Fruit fly (Drosophila melanogaster) whole organism, embryonic: Measurements from ENCODE around the gene CG45218.

Experiments
- Abd-B ChIP-seq: fragments of 200-800 bp; sonication (Bioruptor generic); optimal IDR thresholded peaks from 2 replicates; lab custom pipeline; 2018; ENCODE audit warnings: missing biosample characterization, mild to moderate bottlenecking, missing genetic modification characterization, moderate library complexity
- Antp ChIP-seq: fragments of 200-800 bp; sonication (Bioruptor generic); optimal IDR thresholded peaks from 3 replicates; lab custom pipeline; 2016; ENCODE audit warnings: missing biosample characterization, missing genetic modification characterization
- B-H2 ChIP-seq: fragments of 200-800 bp; sonication (Bioruptor generic); optimal IDR thresholded peaks from 2 replicates; lab custom pipeline; 2018; ENCODE audit warnings: missing biosample characterization, mild to moderate bottlenecking, missing genetic modification characterization
- Bdp1 ChIP-seq: fragments of 200-800 bp; sonication (Bioruptor generic); optimal IDR thresholded peaks from 3 replicates; lab custom pipeline; 2016; ENCODE audit warnings: missing biosample characterization, missing genetic modification characterization
- CG1024 ChIP-seq: fragments of 200-800 bp; sonication (Bioruptor generic); IDR thresholded peaks from 2 replicates; pipeline ENCODE4 v1.3.6; 2022; ENCODE audit warnings: missing biosample characterization, missing genetic modification characterization
- CG10959 ChIP-seq: fragments of 200-800 bp; sonication (Bioruptor generic); IDR thresholded peaks from 2 replicates; pipeline ENCODE4 v1.3.6; 2022; ENCODE audit warnings: missing biosample characterization, missing genetic modification characterization
- CG11456 ChIP-seq: fragments of 200-800 bp; sonication (Bioruptor generic); IDR thresholded peaks from 3 replicates; pipeline ENCODE4 v1.3.6; 2022; ENCODE audit warnings: missing biosample characterization, missing genetic modification characterization
- CG1233 ChIP-seq: fragments of 200-800 bp; sonication (Bioruptor generic); optimal IDR thresholded peaks from 4 replicates; lab custom pipeline; 2018; ENCODE audit warnings: missing biosample characterization, mild to moderate bottlenecking, missing genetic modification characterization
- CG13624 ChIP-seq: fragments of 200-800 bp; sonication (Bioruptor generic); optimal IDR thresholded peaks from 2 replicates; lab custom pipeline; 2016; ENCODE audit warnings: missing biosample characterization, missing genetic modification characterization
- CG15073 ChIP-seq: fragments of 200-800 bp; sonication (Bioruptor generic); optimal IDR thresholded peaks from 2 replicates; lab custom pipeline; 2016; ENCODE audit warnings: missing biosample characterization, missing genetic modification characterization
- CG15601 ChIP-seq: fragments of 200-800 bp; sonication (Bioruptor generic); optimal IDR thresholded peaks from 3 replicates; lab custom pipeline; 2019; ENCODE audit warnings: missing biosample characterization, mild to moderate bottlenecking, missing genetic modification characterization, moderate library complexity
- CG17359 ChIP-seq: fragments of 200-800 bp; sonication (Bioruptor generic); optimal IDR thresholded peaks from 3 replicates; lab custom pipeline; 2018; ENCODE audit warnings: missing biosample characterization, mild to moderate bottlenecking, missing genetic modification characterization, moderate library complexity
- CG17568 ChIP-seq: fragments of 200-800 bp; sonication (Bioruptor generic); optimal IDR thresholded peaks from 2 replicates; lab custom pipeline; 2018; ENCODE audit warnings: missing biosample characterization, mild to moderate bottlenecking, missing genetic modification characterization, moderate library complexity
- CG1832 ChIP-seq: fragments of 200-800 bp; sonication (Bioruptor generic); optimal IDR thresholded peaks from 2 replicates; lab custom pipeline; 2017; ENCODE audit warnings: missing biosample characterization, mild to moderate bottlenecking, missing genetic modification characterization, inconsistent platforms
- CG2116 ChIP-seq: fragments of 200-800 bp; sonication (Bioruptor generic); optimal IDR thresholded peaks from 3 replicates; lab custom pipeline; 2018; ENCODE audit warnings: missing biosample characterization, mild to moderate bottlenecking, missing genetic modification characterization
- CG2712 ChIP-seq: fragments of 200-800 bp; optimal IDR thresholded peaks from 3 replicates; lab custom pipeline; 2019; ENCODE audit warnings: missing biosample characterization, mild to moderate bottlenecking, missing genetic modification characterization, moderate library complexity
- CG2875 ChIP-seq: fragments of 200-800 bp; sonication (Bioruptor generic); optimal IDR thresholded peaks from 2 replicates; lab custom pipeline; 2017; ENCODE audit warnings: missing biosample characterization, mild to moderate bottlenecking, missing genetic modification characterization, missing genetic modification reagents
- CG30431 ChIP-seq: fragments of 200-800 bp; sonication (Bioruptor generic); optimal IDR thresholded peaks from 2 replicates; lab custom pipeline; 2017; ENCODE audit warnings: missing biosample characterization, missing genetic modification characterization
- CG34224 ChIP-seq: fragments of 200-800 bp; sonication (Bioruptor generic); IDR thresholded peaks from 3 replicates; pipeline ENCODE4 v1.3.6; 2022; ENCODE audit warnings: missing biosample characterization, missing genetic modification characterization; ENCODE audit not compliant: partially characterized antibody
- CG34422 ChIP-seq: fragments of 200-800 bp; sonication (Bioruptor generic); IDR thresholded peaks from 3 replicates; pipeline ENCODE4 v1.3.6; 2022; ENCODE audit warnings: missing biosample characterization, missing genetic modification characterization
- CG5245 ChIP-seq: fragments of 200-800 bp; sonication (Bioruptor generic); optimal IDR thresholded peaks from 3 replicates; lab custom pipeline; 2016; ENCODE audit warnings: missing biosample characterization, missing genetic modification characterization
- CG6683 ChIP-seq: fragments of 200-800 bp; sonication (Bioruptor generic); optimal IDR thresholded peaks from 2 replicates; lab custom pipeline; 2017; ENCODE audit warnings: missing biosample characterization, mild to moderate bottlenecking, missing genetic modification characterization, missing genetic modification reagents
- CG7372 ChIP-seq: fragments of 200-800 bp; sonication (Bioruptor generic); IDR thresholded peaks from 2 replicates; pipeline ENCODE4 v1.3.6; 2022; ENCODE audit warnings: missing biosample characterization, missing genetic modification characterization
- E2f1 ChIP-seq: fragments of 200-800 bp; sonication (Bioruptor generic); IDR thresholded peaks from 2 replicates; pipeline ENCODE4 v1.3.6; 2022; ENCODE audit warnings: missing biosample characterization, missing genetic modification characterization
- HLH54F ChIP-seq: fragments of 200-800 bp; sonication (Bioruptor generic); optimal IDR thresholded peaks from 3 replicates; lab custom pipeline; 2016; ENCODE audit warnings: missing biosample characterization, missing genetic modification characterization
- Jarid2 ChIP-seq: fragments of 200-800 bp; sonication (Bioruptor generic); optimal IDR thresholded peaks from 3 replicates; lab custom pipeline; 2017; ENCODE audit warnings: mild to moderate bottlenecking, missing biosample characterization, missing genetic modification reagents, missing genetic modification characterization
- Nf-YC ChIP-seq: fragments of 200-800 bp; optimal IDR thresholded peaks from 3 replicates; lab custom pipeline; 2019; ENCODE audit warnings: missing biosample characterization, mild to moderate bottlenecking, missing genetic modification characterization, moderate library complexity
- Oaz ChIP-seq: fragments of 200-800 bp; sonication (Bioruptor generic); IDR thresholded peaks from 2 replicates; pipeline ENCODE4 v1.3.6; 2022; ENCODE audit warnings: missing biosample characterization, missing genetic modification characterization
- Opbp ChIP-seq: fragments of 200-800 bp; sonication (Bioruptor generic); IDR thresholded peaks from 3 replicates; pipeline ENCODE4 v1.3.6; 2022; ENCODE audit warnings: missing biosample characterization, missing genetic modification characterization; ENCODE audit not compliant: partially characterized antibody
- Optix ChIP-seq: fragments of 200-800 bp; sonication (Bioruptor generic); IDR thresholded peaks from 3 replicates; pipeline ENCODE4 v1.3.6; 2022; ENCODE audit warnings: missing biosample characterization, missing genetic modification characterization
- PHDP ChIP-seq: fragments of 200-800 bp; sonication (Bioruptor generic); optimal IDR thresholded peaks from 3 replicates; lab custom pipeline; 2018; ENCODE audit warnings: missing biosample characterization, mild to moderate bottlenecking, missing genetic modification characterization, moderate library complexity
- Stat92E ChIP-seq, 3 experiments: fragments of >200 bp in 2 of 3; fragments of 200-800 bp in 1 of 3; sonication (Bioruptor generic) in 1 of 3; optimal IDR thresholded peaks; 2 replicates each; lab custom pipeline; 2017 to 2019; ENCODE audit warnings: missing biosample characterization in 3 of 3, missing genetic modification characterization in 3 of 3, mild to moderate bottlenecking in 1 of 3, moderate library complexity in 1 of 3
- Usf ChIP-seq: fragments of 200-800 bp; sonication (Bioruptor generic); optimal IDR thresholded peaks from 2 replicates; lab custom pipeline; 2017; ENCODE audit warnings: missing genotype, missing biosample characterization, missing genetic modification characterization
- ab ChIP-seq: fragments of 200-800 bp; sonication (Bioruptor generic); optimal IDR thresholded peaks from 2 replicates; lab custom pipeline; 2016; ENCODE audit warnings: missing biosample characterization, missing genetic modification characterization
- cad ChIP-seq: fragments of >200 bp; optimal IDR thresholded peaks from 2 replicates; lab custom pipeline; 2017; ENCODE audit warnings: missing biosample characterization, missing genetic modification characterization
- ems ChIP-seq: fragments of 200-800 bp; sonication (Bioruptor generic); optimal IDR thresholded peaks from 3 replicates; lab custom pipeline; 2016; ENCODE audit warnings: missing biosample characterization, missing genetic modification characterization
- gcm2 ChIP-seq: fragments of 200-800 bp; sonication (Bioruptor generic); optimal IDR thresholded peaks from 2 replicates; lab custom pipeline; 2016; ENCODE audit warnings: missing biosample characterization, missing genetic modification characterization
- lbe ChIP-seq: fragments of 200-800 bp; sonication (Bioruptor generic); optimal IDR thresholded peaks from 2 replicates; lab custom pipeline; 2016; ENCODE audit warnings: missing biosample characterization, mild to moderate bottlenecking, missing genetic modification characterization
- lilli ChIP-seq: fragments of 200-800 bp; sonication (Bioruptor generic); optimal IDR thresholded peaks from 3 replicates; lab custom pipeline; 2016; ENCODE audit warnings: missing biosample characterization, missing genetic modification characterization
- lola ChIP-seq, 3 experiments: fragments of >200 bp in 2 of 3; fragments of 200-800 bp in 1 of 3; sonication (Bioruptor generic) in 1 of 3; optimal IDR thresholded peaks; 2 replicates each; lab custom pipeline; 2017 to 2019; ENCODE audit warnings: missing biosample characterization in 3 of 3, missing genetic modification characterization in 3 of 3, mild to moderate bottlenecking in 1 of 3, moderate library complexity in 1 of 3
- nau ChIP-seq: fragments of 200-800 bp; sonication (Bioruptor generic); optimal IDR thresholded peaks from 3 replicates; lab custom pipeline; 2017; ENCODE audit warnings: missing biosample characterization, mild to moderate bottlenecking, missing genetic modification characterization, missing genetic modification reagents
- onecut ChIP-seq: fragments of 200-800 bp; sonication (Bioruptor generic); IDR thresholded peaks from 2 replicates; pipeline ENCODE4 v1.3.6; 2022; ENCODE audit warnings: missing biosample characterization, missing genetic modification characterization
- phol ChIP-seq: fragments of 200-800 bp; sonication (Bioruptor generic); optimal IDR thresholded peaks from 3 replicates; lab custom pipeline; 2018; ENCODE audit warnings: missing biosample characterization, mild to moderate bottlenecking, missing genetic modification characterization, moderate library complexity
- pros ChIP-seq: fragments of 200-800 bp; sonication (Bioruptor generic); optimal IDR thresholded peaks from 3 replicates; lab custom pipeline; 2019; ENCODE audit warnings: missing biosample characterization, mild to moderate bottlenecking, missing genetic modification characterization, moderate library complexity
- sqz ChIP-seq: fragments of 200-800 bp; sonication (Bioruptor generic); optimal IDR thresholded peaks from 3 replicates; lab custom pipeline; 2018; ENCODE audit warnings: missing biosample characterization, mild to moderate bottlenecking, missing genetic modification characterization
- ssp ChIP-seq: fragments of 200-800 bp; sonication (Bioruptor generic); IDR thresholded peaks from 2 replicates; pipeline ENCODE4 v1.3.6; 2022; ENCODE audit warnings: missing biosample characterization, missing genetic modification characterization
- stc ChIP-seq: fragments of 200-800 bp; sonication (Bioruptor generic); IDR thresholded peaks from 2 replicates; pipeline ENCODE4 v1.3.6; 2022; ENCODE audit warnings: missing biosample characterization, missing genetic modification characterization
- tna ChIP-seq: fragments of 200-800 bp; sonication (Bioruptor generic); IDR thresholded peaks from 2 replicates; pipeline ENCODE4 v1.3.6; 2022; ENCODE audit warnings: missing biosample characterization, missing genetic modification characterization; ENCODE audit not compliant: partially characterized antibody
- trh ChIP-seq: fragments of 200-800 bp; sonication (Bioruptor generic); optimal IDR thresholded peaks from 2 replicates; lab custom pipeline; 2016; ENCODE audit warnings: missing biosample characterization, missing genetic modification characterization
- zf30C ChIP-seq: fragments of 200-800 bp; sonication (Bioruptor generic); optimal IDR thresholded peaks from 3 replicates; lab custom pipeline; 2018; ENCODE audit warnings: missing biosample characterization, mild to moderate bottlenecking, missing genetic modification characterization

The CG45218 gene

DNA sequence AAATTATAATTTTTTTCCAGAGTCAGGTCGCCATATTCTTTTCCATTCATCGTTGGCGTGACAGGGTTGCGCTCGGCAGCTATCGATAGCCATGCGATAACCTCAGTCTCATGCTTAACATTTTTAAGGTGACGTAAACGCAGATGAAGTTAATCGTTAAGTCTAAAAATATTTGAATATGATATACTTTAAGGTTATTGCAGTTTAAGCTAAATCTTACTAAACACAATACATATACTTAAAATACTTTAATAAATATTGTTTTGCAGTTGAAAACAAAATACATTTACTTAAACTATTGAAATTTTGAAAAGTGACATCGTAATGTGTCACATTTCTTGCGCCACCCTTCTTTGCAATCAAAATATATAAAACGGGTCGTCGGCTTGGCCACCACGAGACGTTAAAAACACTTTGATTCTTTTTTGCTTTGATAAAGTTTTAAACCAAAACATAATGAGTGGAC, 15.4 kb downstream of the CG45218 start, which contains the start of the genes Cp190 and CG4338 (continued):
- TF ChIP-seq Nf-YC (peak; percentile 94), Optix (GFP tag; lab: Robert Waterston, UW) (peak; percentile 69; the same call in 2 of the 3 replicates), lbe (GFP tag; lab: Kevin White, UChicago) (peak; percentile 95), phol (peak; percentile 100), stc (peak; percentile 96), Oaz (peak; percentile 90), Usf (GFP tag; lab: Kevin White, UChicago) (peak; percentile 95), E2f1 (GFP tag; lab: Robert Waterston, UW) (peak; percentile 96), Bdp1 (peak; percentile 87), Opbp (GFP tag; lab: Robert Waterston, UW) (peak; percentile 80), sqz (GFP tag; lab: Kevin White, UChicago) (peak; percentile 99), Abd-B (peak; percentile 99), trh (GFP tag; lab: Kevin White, UChicago) (peak; percentile 95), CG17359 (tag; lab: Kevin White, UChicago) (peak; percentile 98), CG1024 (GFP tag; lab: Robert Waterston, UW) (peak; percentile 76), CG17568 (GFP tag; lab: Kevin White, UChicago) (peak; percentile 94), PHDP (tag; lab: Kevin White, UChicago) (peak; percentile 99), CG13624 (GFP tag; lab: Kevin White, UChicago) (peak; percentile 91), CG5245 (GFP tag; lab: Kevin White, UChicago) (peak; percentile 93), pros (GFP tag; lab: Kevin White, UChicago) (peak; percentile 88), CG2116 (GFP tag; lab: Kevin White, UChicago) (peak; percentile 99), ab (GFP tag; lab: Kevin White, UChicago) (no peak), CG1832 (GFP tag; lab: Kevin White, UChicago) (no peak), ssp (GFP tag; lab: Robert Waterston, UW) (peak; percentile 91), Jarid2 (peak; percentile 84), lilli (GFP tag; lab: Kevin White, UChicago) (peak; percentile 98), CG1233 (GFP tag; lab: Kevin White, UChicago) (peak; percentile 98), CG6683 (GFP tag; lab: Kevin White, UChicago) (peak; percentile 93), HLH54F (GFP tag; lab: Kevin White, UChicago) (peak; percentile 90), CG34224 (peak; percentile 37; the same call in 2 of the 3 replicates), CG10959 (GFP tag; lab: Robert Waterston, UW) (peak; percentile 95), CG7372 (peak; percentile 98), gcm2 (GFP tag; lab: Kevin White, UChicago) (peak; percentile 58), nau (GFP tag; lab: Kevin White, UChicago) (no peak), zf30C (GFP tag; lab: Kevin White, UChicago) (peak; percentile 59), lola (GFP tag; optimal IDR thresholded peaks at IDR 0.05; lab: Kevin White, UChicago) (peak in 1 of 3 experiments; percentile 99), B-H2 (GFP tag; lab: Kevin White, UChicago) (peak; percentile 99), CG2875 (peak; percentile 94), CG34422 (peak; percentile 96), CG15601 (tag; lab: Kevin White, UChicago) (peak; percentile 98), Antp (GFP tag; lab: Kevin White, UChicago) (peak; percentile 81), CG15073 (GFP tag; lab: Kevin White, UChicago) (peak; percentile 78), ems (GFP tag; lab: Kevin White, UChicago) (peak; percentile 92), tna (GFP tag; lab: Robert Waterston, UW) (peak; percentile 49), CG2712 (tag; lab: Kevin White, UChicago) (peak; percentile 99), CG30431 (GFP tag; lab: Kevin White, UChicago) (peak; percentile 95), Stat92E (GFP tag; optimal IDR thresholded peaks at IDR 0.05; lab: Kevin White, UChicago) (peak in 1 of 3 experiments; percentile 95), CG11456 (GFP tag; lab: Robert Waterston, UW) (peak; percentile 95), onecut (peak; percentile 93), cad (GFP tag; lab: Kevin White, UChicago) (no peak)
